Worm (Caenorhabditis elegans) whole organism, L3 larva: ENCODE data around the gene C40A11.6.
"Not testable (repeated sequence)": the region's sequence is repeated elsewhere in the genome, so short reads cannot be mapped to it uniquely, and the experiment has no call there.

ENCODE experiments used
- R02D3.7 ChIP-seq: fragments of 150-350 bp; optimal IDR thresholded peaks from 2 replicates; lab custom pipeline; 2014; ENCODE audit warnings: missing biosample characterization, missing genetic modification characterization
- ZK546.5 ChIP-seq: sonication (generic microtip); optimal IDR thresholded peaks from 2 replicates; lab custom pipeline; 2017; ENCODE audit warnings: missing biosample characterization, missing genetic modification characterization
- aly-2 ChIP-seq: fragments of 150-350 bp; optimal IDR thresholded peaks from 2 replicates; lab custom pipeline; 2014; ENCODE audit warnings: missing biosample characterization, missing genetic modification characterization
- ama-1 ChIP-seq: fragments of 150-350 bp; optimal IDR thresholded peaks from 2 replicates; lab custom pipeline; 2018
- ceh-16 ChIP-seq: sonication (generic microtip); optimal IDR thresholded peaks from 2 replicates; lab custom pipeline; 2017; ENCODE audit warnings: missing biosample characterization, missing genetic modification characterization
- ceh-82 ChIP-seq: fragments of 150-350 bp; optimal IDR thresholded peaks from 2 replicates; lab custom pipeline; 2014; ENCODE audit warnings: missing biosample characterization, missing genetic modification characterization
- daf-12 ChIP-seq: fragments of 150-350 bp; optimal IDR thresholded peaks from 2 replicates; lab custom pipeline; 2014; ENCODE audit warnings: missing biosample characterization, missing genetic modification reagents, missing genetic modification characterization
- egl-27 ChIP-seq: sonication (generic microtip); optimal IDR thresholded peaks from 4 replicates; lab custom pipeline; 2017; ENCODE audit warnings: missing biosample characterization, missing genetic modification reagents, missing genetic modification characterization
- elt-3 ChIP-seq, 3 experiments: fragments of 150-350 bp in 1 of 3; sonication (generic microtip) in 2 of 3; optimal IDR thresholded peaks; 2 replicates in 2 of 3; 4 replicates in 1 of 3; lab custom pipeline; 2014 to 2017; ENCODE audit warnings: missing biosample characterization in 3 of 3, missing genetic modification characterization in 3 of 3
- fkh-10 ChIP-seq: sonication (generic microtip); optimal IDR thresholded peaks from 2 replicates; lab custom pipeline; 2017; ENCODE audit warnings: missing biosample characterization, missing genetic modification reagents, missing genetic modification characterization
- fkh-2 ChIP-seq: fragments of 150-350 bp; optimal IDR thresholded peaks from 2 replicates; lab custom pipeline; 2014; ENCODE audit warnings: missing biosample characterization, missing genetic modification reagents, missing genetic modification characterization
- fos-1 ChIP-seq: fragments of 150-350 bp; optimal IDR thresholded peaks from 2 replicates; lab custom pipeline; 2014; ENCODE audit warnings: missing biosample characterization, missing genetic modification characterization
- hmg-11 ChIP-seq: sonication (generic microtip); optimal IDR thresholded peaks from 2 replicates; lab custom pipeline; 2016; ENCODE audit warnings: missing genetic modification characterization, missing compliant biosample characterization
- jun-1 ChIP-seq: fragments of 150-350 bp; optimal IDR thresholded peaks from 2 replicates; lab custom pipeline; 2014; ENCODE audit warnings: missing biosample characterization, missing genetic modification reagents, missing genetic modification characterization
- mdl-1 ChIP-seq: fragments of 150-350 bp; optimal IDR thresholded peaks from 2 replicates; lab custom pipeline; 2014; ENCODE audit warnings: missing biosample characterization, missing genetic modification characterization
- mml-1 ChIP-seq: fragments of 150-350 bp; sonication (generic microtip); optimal IDR thresholded peaks from 3 replicates; lab custom pipeline; 2014; ENCODE audit warnings: missing biosample characterization, missing genetic modification characterization
- nfya-1 ChIP-seq: sonication (generic microtip); optimal IDR thresholded peaks from 2 replicates; lab custom pipeline; 2017; ENCODE audit warnings: missing genetic modification characterization, mild to moderate bottlenecking, missing compliant biosample characterization, antibody characterized with exemption, moderate library complexity; ENCODE audit not compliant: insufficient read depth
- nhr-11 ChIP-seq: fragments of 150-350 bp; optimal IDR thresholded peaks from 2 replicates; lab custom pipeline; 2014; ENCODE audit warnings: missing biosample characterization, missing genetic modification characterization
- nhr-23 ChIP-seq: fragments of 150-350 bp; optimal IDR thresholded peaks from 2 replicates; lab custom pipeline; 2014; ENCODE audit warnings: missing biosample characterization, missing genetic modification reagents, missing genetic modification characterization
- nhr-28 ChIP-seq: fragments of 150-350 bp; optimal IDR thresholded peaks from 2 replicates; lab custom pipeline; 2014; ENCODE audit warnings: missing biosample characterization, missing genetic modification characterization
- nhr-43 ChIP-seq: sonication (generic microtip); optimal IDR thresholded peaks from 2 replicates; lab custom pipeline; 2016; ENCODE audit warnings: mild to moderate bottlenecking, missing genetic modification characterization, missing compliant biosample characterization; ENCODE audit not compliant: poor library complexity, severe bottlenecking
- nhr-67 ChIP-seq: fragments of 150-350 bp; optimal IDR thresholded peaks from 2 replicates; lab custom pipeline; 2014; ENCODE audit warnings: missing biosample characterization, missing genetic modification characterization
- nhr-77 ChIP-seq: fragments of 150-350 bp; optimal IDR thresholded peaks from 2 replicates; lab custom pipeline; 2014; ENCODE audit warnings: missing biosample characterization, missing genetic modification characterization
- pha-4 ChIP-seq: fragments of 150-350 bp; optimal IDR thresholded peaks from 2 replicates; lab custom pipeline; 2014; ENCODE audit warnings: missing biosample characterization, missing genetic modification reagents, missing genetic modification characterization
- pqm-1 ChIP-seq: fragments of 150-350 bp; optimal IDR thresholded peaks from 2 replicates; lab custom pipeline; 2017; ENCODE audit warnings: missing biosample characterization, missing genetic modification characterization, inconsistent platforms
- sea-2 ChIP-seq: fragments of 150-350 bp; sonication (generic microtip); optimal IDR thresholded peaks from 4 replicates; lab custom pipeline; 2014; ENCODE audit warnings: missing biosample characterization, missing genetic modification reagents, missing genetic modification characterization
- skn-1 ChIP-seq: fragments of 150-350 bp; optimal IDR thresholded peaks from 2 replicates; lab custom pipeline; 2014; ENCODE audit warnings: missing biosample characterization, missing genetic modification characterization
- unc-39 ChIP-seq: sonication (generic microtip); optimal IDR thresholded peaks from 4 replicates; lab custom pipeline; 2017; ENCODE audit warnings: missing biosample characterization, missing genetic modification characterization

Gene C40A11.6

DNA sequence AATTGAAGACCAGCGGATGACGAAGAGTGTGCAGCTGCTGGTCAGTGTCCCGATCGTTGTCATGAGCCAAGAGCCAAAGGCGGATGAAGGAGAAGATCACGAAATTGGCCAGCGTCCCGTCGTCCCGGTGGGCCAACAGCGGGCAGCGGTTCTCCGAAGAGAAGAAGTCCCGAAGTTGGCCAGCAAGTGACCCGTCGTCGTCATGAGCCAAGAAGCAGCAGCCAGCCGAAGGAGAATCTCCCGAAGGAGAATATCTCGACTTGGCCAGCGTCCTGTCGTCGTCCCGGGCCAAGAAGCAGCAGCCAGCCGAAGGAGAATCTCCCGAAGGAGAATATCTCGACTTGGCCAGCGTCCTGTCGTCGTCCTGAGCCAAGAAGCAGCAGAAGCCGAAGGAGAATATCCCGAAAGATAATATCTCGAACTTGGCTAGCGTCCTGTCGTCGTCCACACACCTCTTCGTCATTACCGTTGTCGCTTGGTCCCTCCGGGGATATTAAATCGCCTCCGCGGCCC is 18.0 kb upstream of the C40A11.6 start, which contains the start of gene C33C12.11:
Gene C33C12.11 (minus strand): TSS at position 463 of the 513 bp plus-strand sequence.
- not testable (repeated sequence) for TF ChIP-seq nhr-77; jun-1 (tag; lab: Kevin White, UChicago); hmg-11 (tag; lab: Kevin White, UChicago)

DNA sequence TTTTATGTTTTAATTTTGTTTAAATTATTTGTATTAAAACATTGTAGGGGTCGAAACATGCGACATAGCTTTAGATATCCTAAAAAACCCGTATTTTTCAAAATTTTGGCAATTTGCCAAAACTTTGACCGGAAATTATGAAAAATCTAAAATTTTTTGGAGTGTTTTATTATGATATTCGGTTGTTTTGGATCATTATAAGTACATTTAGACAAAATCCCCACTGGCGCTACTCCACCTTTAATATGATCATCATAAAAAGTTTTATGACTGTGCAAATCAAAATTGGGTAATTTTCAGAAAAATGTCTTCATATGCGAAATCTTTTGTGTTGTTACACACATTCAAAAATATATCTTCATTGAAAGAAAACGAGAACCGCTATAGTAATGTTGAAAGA is 8.2 kb upstream of the C40A11.6 start, which contains the start of gene math-18:
Gene math-18 (plus strand): TSS at position 301 of the 400 bp plus-strand sequence.
- TF ChIP-seq nhr-23 (tag; lab: Kevin White, UChicago); ama-1 (lab: Kevin White, UChicago); jun-1 (tag; lab: Kevin White, UChicago): not testable (repeated sequence)

DNA sequence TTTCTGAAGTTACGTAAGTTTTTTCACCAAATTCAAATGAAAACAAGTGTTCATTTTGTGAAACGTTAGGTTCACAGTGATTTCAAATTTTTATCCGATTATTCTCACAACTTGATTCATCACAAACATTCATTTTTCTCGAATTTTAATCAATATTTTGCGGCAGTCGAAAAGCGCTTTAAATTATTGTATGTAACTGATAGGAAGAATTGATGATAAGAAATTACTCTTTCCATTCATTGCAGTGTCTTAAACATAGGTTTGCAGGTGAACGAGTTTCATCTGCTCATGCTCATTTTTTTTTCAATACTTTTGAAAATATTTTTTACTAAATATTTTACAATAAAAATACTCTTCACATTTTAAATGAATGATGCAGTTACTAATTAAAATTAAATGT is 7.0 kb upstream of the C40A11.6 start:
- TF ChIP-seq ceh-82 (tag; lab: Kevin White, UChicago): no peak
- peak; percentile 9 for TF ChIP-seq pqm-1 (tag; lab: Kevin White, UChicago)
- no peak for TF ChIP-seq fkh-10

DNA sequence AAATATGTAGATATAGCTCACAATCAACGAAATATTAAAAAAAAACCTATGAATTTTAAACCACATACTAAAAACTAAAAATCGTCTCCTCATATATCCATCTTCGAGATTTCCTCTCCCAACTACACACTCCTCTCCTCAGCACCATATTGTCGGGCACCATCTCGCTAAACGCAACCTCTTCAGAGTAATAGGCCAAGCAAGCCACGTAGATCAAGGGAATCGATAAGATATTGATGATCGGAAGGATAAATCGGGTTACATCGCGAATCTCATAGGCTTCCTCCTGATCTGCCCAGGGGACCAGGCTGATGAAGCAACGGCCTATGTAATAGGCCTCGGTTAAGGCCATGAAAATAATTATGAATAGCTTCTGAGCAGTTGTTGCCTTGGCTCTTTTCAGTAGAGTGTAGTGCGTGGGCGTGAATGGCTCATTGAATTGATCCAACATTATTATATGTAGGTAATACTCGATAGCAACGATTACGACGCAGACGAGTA is 5.1 kb upstream of the C40A11.6 start, which contains the start of the genes C40A11.7 and C40A11.8:
Gene C40A11.7 (minus strand): TSS at position 101 of the 501 bp plus-strand sequence.
Gene C40A11.8 (minus strand): TSS at position 451 of the 501 bp plus-strand sequence.
- TF ChIP-seq egl-27 (no peak), fos-1 (tag; lab: Kevin White, UChicago) (no peak), fkh-2 (tag; lab: Kevin White, UChicago) (no peak), sea-2 (GFP tag; lab: Kevin White, UChicago) (no peak), ama-1 (lab: Kevin White, UChicago) (no peak), nhr-67 (tag; lab: Kevin White, UChicago) (no peak), fkh-10 (no peak), ceh-82 (tag; lab: Kevin White, UChicago) (no peak), elt-3 (tag; optimal IDR thresholded peaks at IDR 0.05; lab: Kevin White, UChicago) (no peak), hmg-11 (tag; lab: Kevin White, UChicago) (no peak), aly-2 (tag; lab: Kevin White, UChicago) (no peak), skn-1 (tag; lab: Kevin White, UChicago) (no peak), R02D3.7 (tag; lab: Kevin White, UChicago) (no peak), pqm-1 (tag; lab: Kevin White, UChicago) (no peak), pha-4 (tag; lab: Kevin White, UChicago) (no peak), ceh-16 (tag; lab: Kevin White, UChicago) (no peak), mdl-1 (tag; lab: Kevin White, UChicago) (no peak), daf-12 (tag; lab: Kevin White, UChicago) (no peak)

DNA sequence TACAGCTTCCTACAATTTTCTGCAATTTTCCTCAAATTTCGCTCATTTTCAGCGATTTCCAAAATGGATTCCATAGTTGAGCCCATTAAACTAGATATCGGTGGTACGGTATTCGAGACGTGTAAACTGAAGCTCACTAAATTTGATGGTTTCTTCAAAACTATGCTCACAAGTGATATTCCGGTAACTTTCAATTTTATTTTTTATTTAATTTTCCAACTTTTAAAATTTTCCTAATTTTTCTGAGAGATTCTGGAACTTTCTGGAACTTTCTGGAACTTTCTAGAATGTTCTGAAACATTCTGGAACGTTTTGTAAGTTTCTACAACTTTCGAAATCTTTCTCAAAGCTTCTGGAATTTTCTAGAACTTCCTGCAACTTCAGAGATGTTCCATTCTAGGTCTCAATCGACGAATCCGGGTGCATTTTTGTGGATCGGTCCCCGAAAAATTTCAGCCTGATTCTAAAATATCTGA is 1.5 kb upstream of the C40A11.6 start, which contains the start of gene C40A11.2:
Gene C40A11.2 (plus strand): TSS at position 51 of the 476 bp plus-strand sequence.
- TF ChIP-seq egl-27: no peak
- no peak for TF ChIP-seq mml-1 (tag; lab: Kevin White, UChicago)
- no peak for TF ChIP-seq unc-39 (tag; lab: Kevin White, UChicago)
- no peak for TF ChIP-seq nhr-11 (tag; lab: Kevin White, UChicago)

DNA sequence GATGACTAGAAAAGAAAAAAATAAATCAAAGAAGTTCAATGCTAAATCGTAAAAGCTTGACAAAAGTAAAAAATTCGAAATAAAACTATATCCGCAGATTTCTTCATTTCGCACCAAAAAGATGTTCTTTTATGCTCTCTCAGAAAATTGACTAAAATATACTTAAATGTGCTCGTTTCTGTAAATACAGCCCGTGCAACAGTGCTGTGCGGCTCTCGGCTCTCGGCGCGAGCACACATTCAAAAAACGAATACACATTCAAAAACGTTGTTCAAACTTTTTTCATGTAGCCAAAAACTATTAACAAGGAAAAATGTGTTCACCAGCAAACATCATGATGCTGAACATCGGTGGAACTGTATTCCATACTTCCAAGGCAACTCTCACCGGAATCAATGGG is 4.6 kb downstream of the C40A11.6 start, which contains the start of gene C40A11.3:
Gene C40A11.3 (plus strand): TSS at position 301 of the 400 bp plus-strand sequence.
- TF ChIP-seq nhr-43 (tag; lab: Kevin White, UChicago) (no peak), nfya-1 (tag; lab: Kevin White, UChicago) (no peak), ZK546.5 (tag; lab: Kevin White, UChicago) (no peak), fkh-10 (no peak), nhr-28 (tag; lab: Kevin White, UChicago) (no peak), pqm-1 (tag; lab: Kevin White, UChicago) (no peak), egl-27 (no peak), fos-1 (tag; lab: Kevin White, UChicago) (no peak), nhr-23 (tag; lab: Kevin White, UChicago) (no peak)
